Worm (Caenorhabditis elegans): ENCODE data around the gene K02D10.8.

DNA sequence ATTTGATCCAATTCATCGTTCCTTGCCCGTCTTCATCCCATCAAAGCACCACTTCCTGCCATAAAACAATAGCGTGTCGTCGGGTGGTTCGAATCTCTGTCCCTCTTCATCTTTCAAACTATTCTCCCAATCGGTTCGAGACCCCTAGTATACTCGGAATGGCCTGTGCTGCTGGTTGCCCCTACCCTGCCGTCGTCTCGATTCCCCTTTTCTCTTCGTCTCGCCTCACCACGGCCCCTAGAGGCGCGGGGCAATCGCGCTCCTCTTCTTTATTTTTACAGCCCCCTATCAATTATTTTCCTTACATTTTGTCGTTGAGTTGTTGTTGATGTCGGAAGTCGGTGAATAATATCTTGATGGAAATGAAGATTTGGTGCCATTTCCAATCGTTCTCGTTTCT, 2.5 kb downstream of the K02D10.8 start:
- TF ChIP-seq lsy-2 (tag; optimal IDR thresholded peaks at IDR 0.05) (peak in 1 of 2 experiments; percentile 8), nhr-10 (tag; optimal IDR thresholded peaks at IDR 0.05) (no peak), nhr-237 (tag; optimal IDR thresholded peaks at IDR 0.05) (no peak), fkh-10 (GFP tag; optimal IDR thresholded peaks at IDR 0.05) (no peak), R02D3.7 (tag; optimal IDR thresholded peaks at IDR 0.05) (no peak), fos-1 (tag; optimal IDR thresholded peaks at IDR 0.05) (no peak), pqm-1 (tag; optimal IDR thresholded peaks at IDR 0.05) (no peak), Y5F2A.4 (GFP tag; optimal IDR thresholded peaks at IDR 0.05) (no peak), snpc-4 (tag; optimal IDR thresholded peaks at IDR 0.05) (no peak), dve-1 (tag; optimal IDR thresholded peaks at IDR 0.05; ENCODE audit: insufficient read depth) (no peak), duxl-1 (tag; optimal IDR thresholded peaks at IDR 0.05; ENCODE audit: poor library complexity) (no peak), ztf-11 (tag; optimal IDR thresholded peaks at IDR 0.05) (no peak), ctbp-1 (GFP tag; IDR thresholded peaks at IDR 0.05) (no peak)

Data from whole organism, L4 larva.